Fruit fly (Drosophila melanogaster): ENCODE results near the gene CG42788.

dm6 chr3R:15129998-15130397 is 1.7 kb downstream of the CG42788 start:
- no peak for TF ChIP-seq insv (optimal IDR thresholded peaks at IDR 0.05)
- TF ChIP-seq Myc (optimal IDR thresholded peaks at IDR 0.05): no peak
- no peak for TF ChIP-seq Sin3A (optimal IDR thresholded peaks at IDR 0.05)
- TF ChIP-seq psq (optimal IDR thresholded peaks at IDR 0.05): no peak
- no peak for TF ChIP-seq ttk (optimal IDR thresholded peaks at IDR 0.05)
